Fruit fly (Drosophila melanogaster) whole organism, embryonic: ENCODE data around the gene CG13476.
A peak's percentile ranks its signal among the peaks of the same experiment; 100 is the strongest.

ENCODE experiments used
- Asciz ChIP-seq: fragments of 200-800 bp; sonication (Bioruptor generic); optimal IDR thresholded peaks from 2 replicates; lab custom pipeline; 2017; ENCODE audit warnings: missing biosample characterization, mild to moderate bottlenecking, missing genetic modification characterization, missing genetic modification reagents
- Atf-2 ChIP-seq: fragments of 200-800 bp; sonication (Bioruptor generic); optimal IDR thresholded peaks from 2 replicates; lab custom pipeline; 2016; ENCODE audit warnings: missing biosample characterization, missing genetic modification characterization
- Atf3 ChIP-seq: fragments of 200-800 bp; sonication (Bioruptor generic); optimal IDR thresholded peaks from 3 replicates; lab custom pipeline; 2016; ENCODE audit warnings: missing biosample characterization, missing genetic modification characterization
- Bdp1 ChIP-seq: fragments of 200-800 bp; sonication (Bioruptor generic); optimal IDR thresholded peaks from 3 replicates; lab custom pipeline; 2016; ENCODE audit warnings: missing biosample characterization, missing genetic modification characterization
- CG11093 ChIP-seq: fragments of 200-800 bp; sonication (Bioruptor generic); IDR thresholded peaks from 3 replicates; pipeline ENCODE4 v1.3.6; 2022; ENCODE audit warnings: missing biosample characterization, missing genetic modification characterization
- CG11695 ChIP-seq: fragments of 200-800 bp; sonication (Bioruptor generic); IDR thresholded peaks from 3 replicates; pipeline ENCODE4 v1.3.6; 2022; ENCODE audit warnings: missing biosample characterization, missing genetic modification characterization
- CG14710 ChIP-seq: fragments of 200-800 bp; sonication (Bioruptor generic); optimal IDR thresholded peaks from 3 replicates; lab custom pipeline; 2019; ENCODE audit warnings: missing biosample characterization, mild to moderate bottlenecking, missing genetic modification characterization, moderate library complexity
- CG16779 ChIP-seq: fragments of 200-800 bp; sonication (Bioruptor generic); IDR thresholded peaks from 2 replicates; pipeline ENCODE4 v1.3.6; 2022; ENCODE audit warnings: missing biosample characterization, missing genetic modification characterization
- CG18764 ChIP-seq: fragments of 200-800 bp; sonication (Bioruptor generic); optimal IDR thresholded peaks from 3 replicates; lab custom pipeline; 2016; ENCODE audit warnings: missing biosample characterization, missing genetic modification characterization
- CG2202 ChIP-seq: fragments of 200-800 bp; sonication (Bioruptor generic); optimal IDR thresholded peaks from 2 replicates; lab custom pipeline; 2018; ENCODE audit warnings: missing biosample characterization, mild to moderate bottlenecking, missing genetic modification characterization
- CG30020 ChIP-seq: fragments of 200-800 bp; optimal IDR thresholded peaks from 2 replicates; lab custom pipeline; 2019; ENCODE audit warnings: missing biosample characterization, mild to moderate bottlenecking, missing genetic modification characterization, moderate library complexity
- CG30431 ChIP-seq: fragments of 200-800 bp; sonication (Bioruptor generic); optimal IDR thresholded peaks from 2 replicates; lab custom pipeline; 2017; ENCODE audit warnings: missing biosample characterization, missing genetic modification characterization
- CG4282 ChIP-seq: fragments of 200-800 bp; sonication (Bioruptor generic); optimal IDR thresholded peaks from 2 replicates; lab custom pipeline; 2016; ENCODE audit warnings: missing biosample characterization, missing genetic modification characterization
- CG43689 ChIP-seq: fragments of 200-800 bp; sonication (Bioruptor generic); IDR thresholded peaks from 2 replicates; pipeline ENCODE4 v1.3.6; 2022; ENCODE audit warnings: missing biosample characterization, missing genetic modification characterization
- CG4854 ChIP-seq: fragments of 200-800 bp; sonication (Bioruptor generic); optimal IDR thresholded peaks from 2 replicates; lab custom pipeline; 2016; ENCODE audit warnings: missing biosample characterization, missing genetic modification characterization, inconsistent platforms
- CG6854 ChIP-seq: fragments of 200-800 bp; sonication (Bioruptor generic); optimal IDR thresholded peaks from 3 replicates; lab custom pipeline; 2017; ENCODE audit warnings: missing biosample characterization, mild to moderate bottlenecking, missing genetic modification characterization
- CG9876 ChIP-seq: fragments of 200-800 bp; sonication (Bioruptor generic); optimal IDR thresholded peaks from 2 replicates; lab custom pipeline; 2016; ENCODE audit warnings: missing biosample characterization, missing genetic modification characterization
- CrebB ChIP-seq: fragments of 200-800 bp; sonication (Bioruptor generic); optimal IDR thresholded peaks from 3 replicates; lab custom pipeline; 2018; ENCODE audit warnings: missing biosample characterization, mild to moderate bottlenecking, missing genetic modification characterization
- Dbx ChIP-seq: fragments of 200-800 bp; sonication (Bioruptor generic); IDR thresholded peaks from 3 replicates; pipeline ENCODE4 v1.3.6; 2022; ENCODE audit warnings: missing biosample characterization, missing genetic modification characterization
- E2f1 ChIP-seq: fragments of 200-800 bp; sonication (Bioruptor generic); IDR thresholded peaks from 2 replicates; pipeline ENCODE4 v1.3.6; 2022; ENCODE audit warnings: missing biosample characterization, missing genetic modification characterization
- H15 ChIP-seq: fragments of 200-800 bp; sonication (Bioruptor generic); IDR thresholded peaks from 3 replicates; pipeline ENCODE4 v1.3.6; 2022; ENCODE audit warnings: missing biosample characterization, missing genetic modification characterization
- Hr39 ChIP-seq: fragments of >200 bp; optimal IDR thresholded peaks from 2 replicates; lab custom pipeline; 2017
- Lhr ChIP-seq: fragments of 200-800 bp; sonication (Bioruptor generic); optimal IDR thresholded peaks from 3 replicates; lab custom pipeline; 2017; ENCODE audit warnings: mild to moderate bottlenecking, missing biosample characterization, missing genetic modification reagents, missing genetic modification characterization
- Mad ChIP-seq: fragments of 200-800 bp; sonication (Bioruptor generic); optimal IDR thresholded peaks from 2 replicates; lab custom pipeline; 2016; ENCODE audit warnings: missing biosample characterization, missing genetic modification characterization
- Med ChIP-seq: fragments of 200-800 bp; sonication (Bioruptor generic); peaks from one replicate; lab custom pipeline; 2016; ENCODE audit warnings: missing biosample characterization, missing genetic modification characterization, mild to moderate bottlenecking, inconsistent platforms, moderate library complexity
- NC2α ChIP-seq: fragments of 200-800 bp; sonication (Bioruptor generic); optimal IDR thresholded peaks from 2 replicates; lab custom pipeline; 2016; ENCODE audit warnings: missing biosample characterization, missing genetic modification characterization
- Nf-YC ChIP-seq: fragments of 200-800 bp; optimal IDR thresholded peaks from 3 replicates; lab custom pipeline; 2019; ENCODE audit warnings: missing biosample characterization, mild to moderate bottlenecking, missing genetic modification characterization, moderate library complexity
- Oaz ChIP-seq: fragments of 200-800 bp; sonication (Bioruptor generic); IDR thresholded peaks from 2 replicates; pipeline ENCODE4 v1.3.6; 2022; ENCODE audit warnings: missing biosample characterization, missing genetic modification characterization
- Oli ChIP-seq: fragments of 200-800 bp; sonication (Bioruptor generic); optimal IDR thresholded peaks from 2 replicates; lab custom pipeline; 2018; ENCODE audit warnings: missing biosample characterization, mild to moderate bottlenecking, missing genetic modification characterization, moderate library complexity
- Pdp1 ChIP-seq, 2 experiments: fragments of 200-800 bp; sonication (Bioruptor generic); optimal IDR thresholded peaks; 3 replicates each; lab custom pipeline; 2016; ENCODE audit warnings: missing biosample characterization in 2 of 2, missing genetic modification characterization in 2 of 2, mild to moderate bottlenecking in 1 of 2, moderate library complexity in 1 of 2
- ab ChIP-seq: fragments of 200-800 bp; sonication (Bioruptor generic); optimal IDR thresholded peaks from 2 replicates; lab custom pipeline; 2016; ENCODE audit warnings: missing biosample characterization, missing genetic modification characterization
- ac ChIP-seq: fragments of 200-800 bp; sonication (Bioruptor generic); optimal IDR thresholded peaks from 3 replicates; lab custom pipeline; 2017; ENCODE audit warnings: missing biosample characterization, mild to moderate bottlenecking, missing genetic modification characterization
- btn ChIP-seq: fragments of 200-800 bp; sonication (Bioruptor generic); optimal IDR thresholded peaks from 2 replicates; lab custom pipeline; 2016; ENCODE audit warnings: missing biosample characterization, missing genetic modification characterization
- corto ChIP-seq: fragments of 200-800 bp; sonication (Bioruptor generic); optimal IDR thresholded peaks from 2 replicates; lab custom pipeline; 2016; ENCODE audit warnings: missing biosample characterization, mild to moderate bottlenecking, missing genetic modification characterization, moderate library complexity
- dan ChIP-seq: fragments of 200-800 bp; sonication (Bioruptor generic); IDR thresholded peaks from 2 replicates; pipeline ENCODE4 v1.3.6; 2022; ENCODE audit warnings: missing biosample characterization, missing genetic modification characterization
- gfzf ChIP-seq: fragments of 200-800 bp; sonication (Bioruptor generic); optimal IDR thresholded peaks from 2 replicates; lab custom pipeline; 2016; ENCODE audit warnings: missing biosample characterization, mild to moderate bottlenecking, missing genetic modification characterization, moderate library complexity
- klu ChIP-seq: fragments of 200-800 bp; sonication (Bioruptor generic); IDR thresholded peaks from 2 replicates; pipeline ENCODE4 v1.3.6; 2022; ENCODE audit warnings: missing biosample characterization, missing genetic modification characterization
- knrl ChIP-seq: fragments of 200-800 bp; sonication (Bioruptor generic); IDR thresholded peaks from 3 replicates; pipeline ENCODE4 v1.3.6; 2022; ENCODE audit warnings: missing biosample characterization, missing genetic modification characterization; ENCODE audit not compliant: partially characterized antibody
- mam ChIP-seq: fragments of 200-800 bp; sonication (Bioruptor generic); optimal IDR thresholded peaks from 3 replicates; lab custom pipeline; 2016; ENCODE audit warnings: missing biosample characterization, missing genetic modification characterization
- nmo ChIP-seq: fragments of 200-800 bp; sonication (Bioruptor generic); optimal IDR thresholded peaks from 2 replicates; lab custom pipeline; 2018; ENCODE audit warnings: missing biosample characterization, mild to moderate bottlenecking, missing genetic modification characterization, moderate library complexity
- pita ChIP-seq: fragments of 200-800 bp; sonication (Bioruptor generic); optimal IDR thresholded peaks from 2 replicates; lab custom pipeline; 2017; ENCODE audit warnings: missing biosample characterization, mild to moderate bottlenecking, missing genetic modification characterization
- pros ChIP-seq: fragments of 200-800 bp; sonication (Bioruptor generic); optimal IDR thresholded peaks from 3 replicates; lab custom pipeline; 2019; ENCODE audit warnings: missing biosample characterization, mild to moderate bottlenecking, missing genetic modification characterization, moderate library complexity
- salm ChIP-seq: fragments of 200-800 bp; sonication (Bioruptor generic); optimal IDR thresholded peaks from 2 replicates; lab custom pipeline; 2018; ENCODE audit warnings: missing biosample characterization, mild to moderate bottlenecking, missing genetic modification characterization
- seq ChIP-seq: fragments of 200-800 bp; sonication (Bioruptor generic); IDR thresholded peaks from 2 replicates; pipeline ENCODE4 v1.3.6; 2022; ENCODE audit warnings: missing biosample characterization, missing genetic modification characterization
- sisA ChIP-seq: fragments of 200-800 bp; sonication (Bioruptor generic); IDR thresholded peaks from 2 replicates; pipeline ENCODE4 v1.3.6; 2022; ENCODE audit warnings: missing biosample characterization, missing genetic modification characterization
- ssp ChIP-seq: fragments of 200-800 bp; sonication (Bioruptor generic); IDR thresholded peaks from 2 replicates; pipeline ENCODE4 v1.3.6; 2022; ENCODE audit warnings: missing biosample characterization, missing genetic modification characterization
- stwl ChIP-seq: fragments of 200-800 bp; sonication (Bioruptor generic); optimal IDR thresholded peaks from 3 replicates; lab custom pipeline; 2018; ENCODE audit warnings: missing biosample characterization, mild to moderate bottlenecking, missing genetic modification characterization, moderate library complexity
- tap ChIP-seq: fragments of 200-800 bp; optimal IDR thresholded peaks from 3 replicates; lab custom pipeline; 2019; ENCODE audit warnings: missing biosample characterization, mild to moderate bottlenecking, missing genetic modification characterization, moderate library complexity
- tll ChIP-seq, 2 experiments: fragments of 200-800 bp in 1 of 2; fragments of >200 bp in 1 of 2; sonication (Bioruptor generic) in 1 of 2; optimal IDR thresholded peaks; 2 replicates each; lab custom pipeline; 2017 to 2019; ENCODE audit warnings: missing biosample characterization in 2 of 2, missing genetic modification characterization in 2 of 2, mild to moderate bottlenecking in 1 of 2, moderate library complexity in 1 of 2
- zen ChIP-seq: fragments of 200-800 bp; sonication (Bioruptor generic); optimal IDR thresholded peaks from 3 replicates; lab custom pipeline; 2018; ENCODE audit warnings: missing biosample characterization, mild to moderate bottlenecking, missing genetic modification characterization, moderate library complexity

Gene CG13476

dm6 chr3L:14661567-14662258, 43.6 kb upstream of the CG13476 start (continued):
- TF ChIP-seq tll (GFP tag; optimal IDR thresholded peaks at IDR 0.05; lab: Kevin White, UChicago): no peak
- TF ChIP-seq ssp: peak; percentile 73
- TF ChIP-seq mam (GFP tag; lab: Kevin White, UChicago): peak; percentile 78
- no peak for TF ChIP-seq stwl
- TF ChIP-seq klu: peak; percentile 59
- TF ChIP-seq Oaz (GFP tag; lab: Robert Waterston, UW): peak; percentile 75
- TF ChIP-seq Hr39 (lab: Kevin White, UChicago): no peak
- peak; percentile 29 for TF ChIP-seq CG9876 (GFP tag; lab: Kevin White, UChicago)
- TF ChIP-seq CG43689: peak; percentile 66
- peak; percentile 81 for TF ChIP-seq H15 (GFP tag; lab: Robert Waterston, UW)
- peak; percentile 79 for TF ChIP-seq btn (GFP tag; lab: Kevin White, UChicago)
- TF ChIP-seq CG4282: peak; percentile 26
- TF ChIP-seq CG2202 (tag; lab: Kevin White, UChicago): peak; percentile 61
- peak; percentile 67 for TF ChIP-seq CG11093 (GFP tag; lab: Robert Waterston, UW)
- peak; percentile 62 for TF ChIP-seq Mad (GFP tag; lab: Kevin White, UChicago)
- peak; percentile 35; the same call in 1 of the 2 replicates for TF ChIP-seq dan (GFP tag; lab: Robert Waterston, UW)
- no peak for TF ChIP-seq pita (GFP tag; lab: Kevin White, UChicago)
- TF ChIP-seq ac (GFP tag; lab: Kevin White, UChicago): no peak
- peak; percentile 78 for TF ChIP-seq nmo (GFP tag; lab: Kevin White, UChicago)
- TF ChIP-seq CG30431 (GFP tag; lab: Kevin White, UChicago): peak; percentile 58
- TF ChIP-seq Oli (tag; lab: Kevin White, UChicago): peak; percentile 80
- TF ChIP-seq knrl (GFP tag; lab: Robert Waterston, UW): no peak
- TF ChIP-seq Asciz (GFP tag; lab: Kevin White, UChicago): peak; percentile 6
- TF ChIP-seq CrebB: peak; percentile 77
- TF ChIP-seq CG6854: peak; percentile 61
- peak; percentile 38 for TF ChIP-seq Lhr (GFP tag; lab: Kevin White, UChicago)
- TF ChIP-seq ab (GFP tag; lab: Kevin White, UChicago): no peak
- TF ChIP-seq CG11695: peak; percentile 88
- peak; percentile 63 for TF ChIP-seq Atf3
- peak; percentile 89 for TF ChIP-seq seq (GFP tag; lab: Robert Waterston, UW)
- TF ChIP-seq CG30020 (tag; lab: Kevin White, UChicago): no peak
- peak; percentile 4 for TF ChIP-seq CG4854
- TF ChIP-seq Nf-YC (tag; lab: Kevin White, UChicago): peak; percentile 39
- TF ChIP-seq Dbx (GFP tag; lab: Robert Waterston, UW): peak; percentile 60; the same call in 2 of the 3 replicates
- peak; percentile 66 to 73 for TF ChIP-seq Pdp1 (GFP tag; optimal IDR thresholded peaks at IDR 0.05; lab: Kevin White, UChicago)
- TF ChIP-seq CG16779 (GFP tag; lab: Robert Waterston, UW): peak; percentile 65
- peak; percentile 89 for TF ChIP-seq pros (GFP tag; lab: Kevin White, UChicago)
- peak; percentile 47 for TF ChIP-seq CG18764 (GFP tag; lab: Kevin White, UChicago)
- TF ChIP-seq Atf-2 (GFP tag; lab: Kevin White, UChicago): peak; percentile 68
- TF ChIP-seq NC2α (GFP tag; lab: Kevin White, UChicago): peak; percentile 73
- TF ChIP-seq Bdp1: peak; percentile 64
- TF ChIP-seq sisA (GFP tag; lab: Robert Waterston, UW): peak; percentile 86
- no peak for TF ChIP-seq corto
- TF ChIP-seq CG14710 (tag; lab: Kevin White, UChicago): peak; percentile 72
- TF ChIP-seq Med (GFP tag; lab: Kevin White, UChicago): peak; percentile 94
- TF ChIP-seq gfzf (GFP tag; lab: Kevin White, UChicago): no peak
- peak; percentile 12 for TF ChIP-seq tap (tag; lab: Kevin White, UChicago)
- peak; percentile 14 for TF ChIP-seq zen (tag; lab: Kevin White, UChicago)
- TF ChIP-seq salm (tag; lab: Kevin White, UChicago): peak; percentile 60
- TF ChIP-seq E2f1: peak; percentile 86
